Worm (Caenorhabditis elegans) whole organism, young adult: ENCODE measurements around the gene T15H9.5.

Source experiments
- dpl-1 ChIP-seq: fragments of 150-350 bp; optimal IDR thresholded peaks from 2 replicates; lab custom pipeline; 2014; ENCODE audit warnings: missing biosample characterization, missing genetic modification reagents, missing genetic modification characterization
- hrde-1 ChIP-seq: sonication (generic microtip); optimal IDR thresholded peaks from 2 replicates; lab custom pipeline; 2016; ENCODE audit warnings: missing genetic modification characterization, mild to moderate bottlenecking, missing compliant biosample characterization, moderate library complexity, missing genotype, missing genetic modification reagents, borderline replicate concordance
- nfya-1 ChIP-seq: sonication (generic microtip); optimal IDR thresholded peaks from 2 replicates; lab custom pipeline; 2017; ENCODE audit warnings: antibody characterized with exemption, missing compliant biosample characterization, missing genetic modification characterization, borderline replicate concordance; ENCODE audit not compliant: insufficient read depth
- zim-3 ChIP-seq: sonication (generic microtip); optimal IDR thresholded peaks from 2 replicates; lab custom pipeline; 2017; ENCODE audit warnings: mild to moderate bottlenecking, missing genetic modification characterization, moderate library complexity, missing compliant biosample characterization

ce11 chrII:9621121-9621520, 9.9 kb upstream of the T15H9.5 start:
- no peak for TF ChIP-seq zim-3 (tag; lab: Kevin White, UChicago)
- no peak for TF ChIP-seq dpl-1 (GFP tag; lab: Kevin White, UChicago)
- no peak for TF ChIP-seq hrde-1 (tag; lab: Kevin White, UChicago)
- TF ChIP-seq nfya-1 (tag; lab: Kevin White, UChicago) = no peak
